Fruit fly (Drosophila melanogaster) Kc167 (cell line): ENCODE results near the gene pum.

ENCODE experiments used
- Myc ChIP-seq: fragments of >200 bp; optimal IDR thresholded peaks from 2 replicates; lab custom pipeline; 2017; ENCODE audit warnings: missing external identifiers
- Sin3A ChIP-seq: fragments of >200 bp; optimal IDR thresholded peaks from 2 replicates; lab custom pipeline; 2018; ENCODE audit warnings: missing external identifiers
- h ChIP-seq: fragments of >200 bp; optimal IDR thresholded peaks from 3 replicates; lab custom pipeline; 2018; ENCODE audit warnings: missing external identifiers
- insv ChIP-seq: fragments of >200 bp; optimal IDR thresholded peaks from 3 replicates; lab custom pipeline; 2018; ENCODE audit warnings: missing external identifiers
- psq ChIP-seq: fragments of >200 bp; optimal IDR thresholded peaks from 2 replicates; lab custom pipeline; 2017; ENCODE audit warnings: missing external identifiers
- ttk ChIP-seq: sonication (Bioruptor generic); optimal IDR thresholded peaks from 2 replicates; lab custom pipeline; 2017; ENCODE audit warnings: missing external identifiers

pum gene

DNA sequence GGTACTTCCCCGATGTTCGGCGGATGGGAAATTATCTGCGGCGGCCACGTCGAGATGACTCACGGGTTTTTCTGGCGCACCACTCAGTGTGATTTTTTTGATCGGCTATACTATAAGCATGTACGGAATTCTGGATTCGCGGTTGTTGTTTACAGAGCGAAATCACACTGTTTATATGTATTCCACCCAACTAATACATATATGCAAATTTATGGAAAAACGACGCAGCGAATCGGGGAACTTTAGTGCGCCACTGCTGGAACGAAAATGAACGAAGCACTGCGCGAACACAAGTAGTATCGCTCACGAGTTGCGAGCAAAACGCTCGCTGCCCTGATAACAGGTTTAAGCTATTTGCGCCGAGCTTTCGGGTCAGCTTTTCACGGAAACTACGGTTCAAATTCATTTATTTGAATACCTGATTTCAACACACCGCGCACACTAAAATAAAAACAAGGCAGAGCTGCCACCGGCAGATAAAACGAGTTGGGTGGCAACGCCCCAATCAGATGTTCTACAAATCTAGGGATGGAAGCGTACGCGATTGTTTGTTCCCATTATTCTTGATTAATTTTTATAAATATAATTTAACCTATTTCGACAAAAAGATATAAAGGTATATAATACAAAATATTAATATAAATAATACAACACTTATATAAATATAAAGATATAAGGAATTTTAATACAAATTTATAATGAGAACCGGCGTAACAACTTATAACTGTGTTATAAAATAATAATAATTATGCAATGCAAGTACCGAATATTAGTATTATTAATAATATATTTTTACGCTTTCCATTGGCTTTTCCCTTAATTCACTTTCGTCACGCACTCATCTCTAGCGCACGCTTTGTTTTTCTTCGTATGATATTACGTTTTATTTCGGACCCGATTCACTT, 189.7 kb downstream of the pum start, which contains the start of gene Rel:
Gene Rel (minus strand): TSS at position 417 of the 905 bp plus-strand sequence.
- TF ChIP-seq h (lab: Kevin White, UChicago) = no peak
- no peak for TF ChIP-seq ttk
- TF ChIP-seq psq (lab: Kevin White, UChicago) = no peak
- TF ChIP-seq insv (lab: Kevin White, UChicago) = no peak
- no peak for TF ChIP-seq Myc (lab: Kevin White, UChicago)
- no peak for TF ChIP-seq Sin3A (lab: Kevin White, UChicago)

DNA sequence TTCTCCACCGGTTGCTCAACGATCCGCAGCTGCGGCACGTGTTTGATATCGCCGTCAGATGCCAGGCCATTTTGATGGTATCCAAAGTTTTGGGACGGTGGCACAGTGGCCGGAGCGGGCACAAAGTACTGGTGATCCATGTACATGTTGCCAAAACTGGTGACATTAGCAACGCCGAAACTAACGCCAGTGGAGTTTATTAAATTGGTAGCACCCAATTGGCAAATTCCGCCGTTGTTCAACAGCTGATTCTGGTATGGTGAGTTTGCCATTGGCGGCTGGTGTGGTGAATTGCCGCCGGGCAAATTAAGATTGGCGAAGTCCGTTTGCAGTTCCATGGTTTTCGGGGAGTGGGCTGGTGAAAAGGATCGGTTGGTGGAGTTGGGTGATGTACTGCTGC, 190.5 kb downstream of the pum start:
- TF ChIP-seq ttk (no peak), Myc (lab: Kevin White, UChicago) (no peak), psq (lab: Kevin White, UChicago) (no peak), Sin3A (lab: Kevin White, UChicago) (no peak), insv (lab: Kevin White, UChicago) (no peak), h (lab: Kevin White, UChicago) (no peak)

DNA sequence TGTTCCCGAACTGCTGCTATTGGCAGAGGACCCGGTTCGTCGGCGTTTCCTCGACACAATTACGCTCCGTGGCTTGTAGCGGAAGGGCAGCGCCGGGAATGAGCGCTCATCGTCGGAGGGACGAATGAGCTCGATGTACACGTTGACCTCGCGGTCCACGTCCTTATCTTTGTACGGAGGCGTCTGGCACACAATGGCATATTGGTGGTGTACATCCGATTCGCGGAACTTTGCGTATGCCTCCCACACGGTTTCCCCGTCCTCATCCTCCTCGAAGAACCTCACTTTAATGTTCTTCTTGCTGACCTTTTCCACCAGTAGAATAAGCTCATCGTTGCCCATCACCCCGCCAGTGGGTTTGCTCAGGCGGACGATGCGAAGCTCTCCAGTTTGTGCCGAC, 191.7 kb downstream of the pum start:
- TF ChIP-seq insv (lab: Kevin White, UChicago) = no peak
- TF ChIP-seq ttk = no peak
- TF ChIP-seq psq (lab: Kevin White, UChicago) = no peak
- TF ChIP-seq Myc (lab: Kevin White, UChicago) = no peak
- TF ChIP-seq Sin3A (lab: Kevin White, UChicago) = no peak
- no peak for TF ChIP-seq h (lab: Kevin White, UChicago)

DNA sequence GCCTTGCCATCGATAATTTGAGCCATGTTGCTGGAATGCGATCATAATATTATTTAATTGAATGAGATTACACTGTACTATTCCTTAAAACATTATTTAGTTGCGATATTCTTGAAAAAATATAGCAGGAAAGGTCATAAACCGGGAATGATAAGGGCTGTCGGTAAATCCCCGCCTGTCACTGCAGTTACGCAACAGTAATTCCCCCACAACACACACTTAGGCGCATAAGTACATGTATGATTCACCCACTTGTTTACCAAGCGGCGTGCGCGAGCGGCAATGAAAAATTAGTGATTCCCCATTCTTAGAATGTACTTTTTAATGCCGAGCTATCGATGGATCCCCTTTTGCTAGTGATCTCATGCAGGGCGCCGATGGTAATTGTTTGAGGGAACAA, 193.9 kb downstream of the pum start:
- TF ChIP-seq Myc (lab: Kevin White, UChicago) (no peak), Sin3A (lab: Kevin White, UChicago) (no peak), insv (lab: Kevin White, UChicago) (no peak), psq (lab: Kevin White, UChicago) (no peak), h (lab: Kevin White, UChicago) (no peak), ttk (no peak)

DNA sequence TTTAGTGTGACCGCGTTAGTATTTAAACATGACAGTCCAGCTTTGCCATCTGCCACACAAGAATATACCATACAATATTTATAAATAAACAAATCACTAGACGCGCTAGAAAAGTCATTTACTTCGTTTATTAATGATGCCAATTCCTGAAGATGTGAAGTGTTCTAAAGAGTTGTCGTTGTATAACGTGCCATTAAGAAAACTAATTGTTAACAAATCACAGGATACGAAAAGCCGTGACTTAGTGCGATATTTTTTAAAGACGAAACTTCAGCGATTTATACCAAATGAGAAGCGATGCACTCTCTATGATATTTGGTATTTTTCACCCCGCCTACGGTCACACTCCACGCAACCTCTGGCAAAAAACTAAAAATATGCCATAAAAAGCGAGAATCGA, 198.0 kb downstream of the pum start, which contains the start of gene neur:
Gene neur (minus strand): TSS at position 24 of the 400 bp plus-strand sequence.
- no peak for TF ChIP-seq Sin3A (lab: Kevin White, UChicago)
- TF ChIP-seq ttk = no peak
- TF ChIP-seq Myc (lab: Kevin White, UChicago) = no peak
- TF ChIP-seq insv (lab: Kevin White, UChicago) = no peak
- no peak for TF ChIP-seq h (lab: Kevin White, UChicago)
- no peak for TF ChIP-seq psq (lab: Kevin White, UChicago)

DNA sequence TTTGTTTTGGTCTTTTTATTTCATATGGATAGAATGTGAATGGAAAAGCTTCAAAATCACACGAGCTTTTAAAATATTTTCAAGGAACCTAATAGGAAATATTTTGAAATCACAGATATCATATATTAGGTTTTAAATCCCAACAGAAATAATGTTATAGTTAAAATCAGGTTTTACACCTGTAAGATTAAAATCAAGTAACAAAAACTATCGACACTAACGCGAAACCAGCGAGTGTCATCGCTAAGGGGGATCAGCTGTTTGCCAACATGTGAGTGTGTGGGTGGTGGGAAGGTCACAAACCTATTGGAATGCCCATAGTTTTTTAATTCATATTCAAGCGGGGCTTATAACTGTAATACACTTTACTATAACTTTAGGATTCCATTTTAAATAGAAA, 198.8 kb downstream of the pum start, which contains the start of gene hyx:
Gene hyx (plus strand): TSS at position 109 of the 400 bp plus-strand sequence.
- no peak for TF ChIP-seq Sin3A (lab: Kevin White, UChicago)
- no peak for TF ChIP-seq ttk
- TF ChIP-seq psq (lab: Kevin White, UChicago) = no peak
- TF ChIP-seq Myc (lab: Kevin White, UChicago) = no peak
- no peak for TF ChIP-seq h (lab: Kevin White, UChicago)
- TF ChIP-seq insv (lab: Kevin White, UChicago) = no peak

DNA sequence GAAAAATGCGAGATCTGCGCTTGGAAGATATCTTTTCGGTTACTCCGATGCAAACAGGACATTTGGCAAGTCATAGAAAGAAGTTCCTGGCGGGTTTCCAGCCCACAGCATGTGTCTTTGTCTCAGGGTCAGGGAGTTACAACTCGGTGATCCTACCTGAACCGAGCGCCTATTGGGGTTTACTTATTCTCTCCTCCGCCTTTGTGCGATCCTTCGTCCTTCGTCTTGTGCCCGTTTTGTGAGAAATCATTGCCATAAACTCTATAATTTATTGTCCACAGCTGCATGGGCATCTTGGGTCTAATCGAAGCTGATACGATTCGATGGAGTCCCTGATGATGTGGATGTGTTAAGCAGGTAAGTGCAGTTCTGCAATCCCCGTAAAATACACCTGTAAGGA, 199.5 kb downstream of the pum start:
- TF ChIP-seq ttk (no peak), Sin3A (lab: Kevin White, UChicago) (no peak), psq (lab: Kevin White, UChicago) (no peak), Myc (lab: Kevin White, UChicago) (no peak), insv (lab: Kevin White, UChicago) (no peak), h (lab: Kevin White, UChicago) (no peak)

DNA sequence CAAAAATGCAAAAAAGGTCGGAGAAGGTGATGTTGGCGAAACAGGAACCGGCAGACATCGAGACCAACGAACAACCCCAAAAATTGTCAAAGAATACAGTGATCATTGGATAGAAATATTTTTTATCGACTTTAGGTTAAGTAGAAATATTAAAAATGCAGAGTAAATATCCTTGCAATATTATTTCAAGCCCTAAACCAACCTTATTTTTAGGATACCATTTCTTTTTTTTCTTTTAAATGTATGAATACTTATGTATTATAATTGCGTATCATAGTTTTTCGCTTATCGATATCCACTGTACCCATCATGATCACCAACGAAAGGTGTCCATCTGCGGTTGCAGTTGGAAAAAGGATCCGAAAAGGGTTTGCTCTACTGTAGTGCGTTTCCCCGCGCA, 202.2 kb downstream of the pum start:
- TF ChIP-seq psq (lab: Kevin White, UChicago) (no peak), Sin3A (lab: Kevin White, UChicago) (no peak), h (lab: Kevin White, UChicago) (no peak)

DNA sequence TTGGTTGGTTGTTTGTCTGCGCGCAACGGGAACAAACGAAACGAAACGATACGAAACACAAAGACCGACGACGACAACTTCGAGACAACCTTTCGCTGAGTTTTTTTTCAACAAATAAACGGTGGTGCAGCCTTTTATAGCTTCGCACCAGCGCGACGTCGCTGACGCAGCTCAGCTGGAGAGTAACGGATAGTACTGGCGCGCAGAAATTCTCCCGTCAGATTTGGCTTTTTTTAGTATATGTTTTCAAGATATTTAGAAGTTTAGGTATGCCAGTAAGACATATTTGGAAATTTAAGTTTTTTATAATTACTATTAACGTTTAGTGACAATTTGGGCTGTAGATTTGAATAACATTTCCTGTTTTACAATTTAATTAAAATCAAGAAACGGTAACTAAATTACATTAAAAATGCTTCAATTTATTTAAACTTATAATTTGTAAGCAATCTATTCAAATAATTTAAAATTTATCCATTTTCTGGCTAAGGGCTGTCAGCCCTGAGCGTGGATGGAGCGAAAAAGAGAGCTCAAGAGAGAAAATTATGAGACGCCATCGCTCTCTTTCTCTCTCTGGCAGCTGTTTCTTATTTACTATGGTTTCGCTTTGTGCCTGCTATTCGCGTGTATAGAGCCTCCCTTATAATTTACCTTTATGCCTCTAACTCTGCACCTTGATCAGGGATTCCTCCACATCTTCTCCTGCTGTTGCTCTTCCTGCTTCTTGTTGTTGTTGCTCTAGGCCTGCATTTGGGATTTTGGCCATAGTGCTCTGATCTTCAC, 203.7 kb downstream of the pum start:
- TF ChIP-seq ttk (no peak), insv (lab: Kevin White, UChicago) (no peak), h (lab: Kevin White, UChicago) (no peak), psq (lab: Kevin White, UChicago) (no peak), Sin3A (lab: Kevin White, UChicago) (no peak), Myc (lab: Kevin White, UChicago) (no peak)

DNA sequence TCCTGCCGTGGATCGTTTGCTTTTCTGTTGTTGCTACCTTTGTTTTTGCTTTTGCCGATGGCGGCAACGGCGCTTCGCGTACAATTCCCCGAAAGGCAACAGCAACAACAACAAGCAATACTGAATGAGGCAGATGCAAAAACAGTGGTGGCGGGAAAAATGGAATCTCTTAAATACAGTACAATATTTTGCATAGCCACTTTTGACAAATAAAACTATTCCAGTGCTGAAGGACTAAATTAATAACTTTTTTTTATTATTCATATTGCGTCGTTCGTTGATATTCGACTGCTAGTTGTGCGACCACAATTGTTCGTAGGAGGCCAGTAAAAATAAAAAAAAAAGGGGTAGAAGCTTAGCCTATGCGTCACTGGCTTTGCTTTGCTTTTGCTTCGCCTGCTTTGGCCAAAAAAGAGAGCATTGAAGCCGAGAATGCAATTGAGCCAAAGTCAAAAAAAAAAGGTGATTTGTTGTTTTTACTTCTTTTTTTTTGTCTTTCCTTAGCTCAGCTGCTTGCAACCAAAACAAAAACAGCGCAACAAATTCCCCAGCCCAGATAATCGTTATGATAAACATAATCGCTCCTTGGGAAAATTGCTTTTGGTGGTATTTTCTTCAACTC, 205.6 kb downstream of the pum start:
- TF ChIP-seq Sin3A (lab: Kevin White, UChicago) (no peak), h (lab: Kevin White, UChicago) (no peak), insv (lab: Kevin White, UChicago) (no peak), ttk (no peak), psq (lab: Kevin White, UChicago) (no peak), Myc (lab: Kevin White, UChicago) (no peak)

DNA sequence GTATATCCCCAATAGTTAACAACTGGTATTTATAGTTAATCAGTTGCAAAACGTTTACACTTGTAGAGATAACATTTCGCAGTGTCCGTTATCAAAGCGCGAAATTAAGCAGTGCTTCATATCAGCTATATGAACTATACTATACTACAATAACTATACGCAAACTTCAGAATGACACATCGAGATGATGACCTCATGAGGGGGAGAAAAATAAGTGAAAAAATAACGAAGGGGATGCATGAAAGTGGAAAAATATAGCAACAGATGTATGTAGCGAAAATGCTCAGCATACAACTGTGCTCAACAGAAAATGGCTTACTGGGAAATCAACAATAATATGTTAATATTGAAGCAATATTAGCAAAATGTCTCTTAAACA, 206.7 kb downstream of the pum start:
- no peak for TF ChIP-seq Sin3A (lab: Kevin White, UChicago)
- TF ChIP-seq Myc (lab: Kevin White, UChicago) = no peak
- no peak for TF ChIP-seq insv (lab: Kevin White, UChicago)
- no peak for TF ChIP-seq h (lab: Kevin White, UChicago)
- TF ChIP-seq ttk = no peak
- TF ChIP-seq psq (lab: Kevin White, UChicago) = no peak
